Worm (Caenorhabditis elegans): Measurements from ENCODE around the gene fkh-7.

The fkh-7 gene

ce11 chrIV:5584384-5584783 lies at the start of gene fkh-7:
fkh-7 (plus strand) TSS chrIV:5584684.
- TF ChIP-seq med-1 (GFP tag; optimal IDR thresholded peaks at IDR 0.05; ENCODE audit: insufficient read depth) (no peak), cog-1 (tag; optimal IDR thresholded peaks at IDR 0.05) (no peak), flt-1 (GFP tag; IDR thresholded peaks at IDR 0.05) (no peak), ztf-29 (GFP tag; IDR thresholded peaks at IDR 0.05) (no peak), ztf-23 (GFP tag; IDR thresholded peaks at IDR 0.05) (no peak), ref-1 (GFP tag; conservative IDR thresholded peaks at IDR 0.05) (no peak), tab-1 (GFP tag; IDR thresholded peaks at IDR 0.05) (no peak), klf-2 (GFP tag; conservative IDR thresholded peaks at IDR 0.05) (no peak), T22C8.4 (GFP tag; IDR thresholded peaks at IDR 0.05) (no peak)

- no peak for TF ChIP-seq klf-2 (GFP tag; conservative IDR thresholded peaks at IDR 0.05)
These were observed 48.7 kb upstream of the fkh-7 start for ce11 chrIV:5535780-5536179.

ce11 chrIV:5537813-5538538 lies 46.5 kb upstream of the fkh-7 start, which contains the start of the genes fem-1 and drp-1:
fem-1 (minus strand) TSS chrIV:5537962.
drp-1 (plus strand) TSS chrIV:5538488.
- TF ChIP-seq med-1 (GFP tag; optimal IDR thresholded peaks at IDR 0.05; ENCODE audit: insufficient read depth): no peak
- no peak for TF ChIP-seq klf-2 (GFP tag; conservative IDR thresholded peaks at IDR 0.05)
- TF ChIP-seq T22C8.4 (GFP tag; IDR thresholded peaks at IDR 0.05): no peak
- TF ChIP-seq ref-1 (GFP tag; conservative IDR thresholded peaks at IDR 0.05): no peak
- no peak for TF ChIP-seq ztf-23 (GFP tag; IDR thresholded peaks at IDR 0.05)
- TF ChIP-seq tab-1 (GFP tag; IDR thresholded peaks at IDR 0.05): no peak
- TF ChIP-seq ztf-29 (GFP tag; IDR thresholded peaks at IDR 0.05): no peak
- no peak for TF ChIP-seq cog-1 (tag; optimal IDR thresholded peaks at IDR 0.05)
- no peak for TF ChIP-seq flt-1 (GFP tag; IDR thresholded peaks at IDR 0.05)

- no peak for TF ChIP-seq cog-1 (tag; optimal IDR thresholded peaks at IDR 0.05)
- no peak for TF ChIP-seq klf-2 (GFP tag; conservative IDR thresholded peaks at IDR 0.05)
These were observed 43.2 kb upstream of the fkh-7 start, which contains the start of gene tebp-2 for ce11 chrIV:5541285-5541684. tebp-2 (plus strand) TSS chrIV:5541627.

- TF ChIP-seq ref-1 (GFP tag; conservative IDR thresholded peaks at IDR 0.05) (no peak), cog-1 (tag; optimal IDR thresholded peaks at IDR 0.05) (no peak), med-1 (GFP tag; optimal IDR thresholded peaks at IDR 0.05; ENCODE audit: insufficient read depth) (no peak), flt-1 (GFP tag; IDR thresholded peaks at IDR 0.05) (no peak), klf-2 (GFP tag; conservative IDR thresholded peaks at IDR 0.05) (no peak), ztf-23 (GFP tag; IDR thresholded peaks at IDR 0.05) (no peak), ztf-29 (GFP tag; IDR thresholded peaks at IDR 0.05) (no peak), T22C8.4 (GFP tag; IDR thresholded peaks at IDR 0.05) (no peak), tab-1 (GFP tag; IDR thresholded peaks at IDR 0.05) (no peak)
These were observed 39.8 kb upstream of the fkh-7 start, which contains the start of gene cec-6 for ce11 chrIV:5544609-5545214. cec-6 (plus strand) TSS chrIV:5544860.

ce11 chrIV:5548843-5549242 lies 35.6 kb upstream of the fkh-7 start:
- no peak for TF ChIP-seq klf-2 (GFP tag; conservative IDR thresholded peaks at IDR 0.05)
- no peak for TF ChIP-seq flt-1 (GFP tag; IDR thresholded peaks at IDR 0.05)
- no peak for TF ChIP-seq ztf-29 (GFP tag; IDR thresholded peaks at IDR 0.05)
- no peak for TF ChIP-seq med-1 (GFP tag; optimal IDR thresholded peaks at IDR 0.05; ENCODE audit: insufficient read depth)
- no peak for TF ChIP-seq ref-1 (GFP tag; conservative IDR thresholded peaks at IDR 0.05)
- no peak for TF ChIP-seq ztf-23 (GFP tag; IDR thresholded peaks at IDR 0.05)
- TF ChIP-seq tab-1 (GFP tag; IDR thresholded peaks at IDR 0.05): no peak
- TF ChIP-seq cog-1 (tag; optimal IDR thresholded peaks at IDR 0.05): no peak

- no peak for TF ChIP-seq klf-2 (GFP tag; conservative IDR thresholded peaks at IDR 0.05)
- TF ChIP-seq flt-1 (GFP tag; IDR thresholded peaks at IDR 0.05): no peak
- TF ChIP-seq cog-1 (tag; optimal IDR thresholded peaks at IDR 0.05): no peak
- TF ChIP-seq ref-1 (GFP tag; conservative IDR thresholded peaks at IDR 0.05): no peak
- no peak for TF ChIP-seq T22C8.4 (GFP tag; IDR thresholded peaks at IDR 0.05)
- no peak for TF ChIP-seq med-1 (GFP tag; optimal IDR thresholded peaks at IDR 0.05; ENCODE audit: insufficient read depth)
- no peak for TF ChIP-seq tab-1 (GFP tag; IDR thresholded peaks at IDR 0.05)
- TF ChIP-seq ztf-23 (GFP tag; IDR thresholded peaks at IDR 0.05): no peak
- TF ChIP-seq ztf-29 (GFP tag; IDR thresholded peaks at IDR 0.05): no peak
These were observed 33.8 kb upstream of the fkh-7 start, which contains the start of gene ari-2 for ce11 chrIV:5550676-5551184. ari-2 (plus strand) TSS chrIV:5551134.

ce11 chrIV:5554168-5554567 lies 30.3 kb upstream of the fkh-7 start:
- TF ChIP-seq tab-1 (GFP tag; IDR thresholded peaks at IDR 0.05) (no peak), ref-1 (GFP tag; conservative IDR thresholded peaks at IDR 0.05) (no peak), med-1 (GFP tag; optimal IDR thresholded peaks at IDR 0.05; ENCODE audit: insufficient read depth) (no peak), ztf-23 (GFP tag; IDR thresholded peaks at IDR 0.05) (no peak), klf-2 (GFP tag; conservative IDR thresholded peaks at IDR 0.05) (no peak), T22C8.4 (GFP tag; IDR thresholded peaks at IDR 0.05) (no peak), ztf-29 (GFP tag; IDR thresholded peaks at IDR 0.05) (no peak), cog-1 (tag; optimal IDR thresholded peaks at IDR 0.05) (no peak), flt-1 (GFP tag; IDR thresholded peaks at IDR 0.05) (no peak)

- no peak for TF ChIP-seq ztf-29 (GFP tag; IDR thresholded peaks at IDR 0.05)
- TF ChIP-seq tab-1 (GFP tag; IDR thresholded peaks at IDR 0.05): no peak
- no peak for TF ChIP-seq ztf-23 (GFP tag; IDR thresholded peaks at IDR 0.05)
- TF ChIP-seq klf-2 (GFP tag; conservative IDR thresholded peaks at IDR 0.05): no peak
- TF ChIP-seq T22C8.4 (GFP tag; IDR thresholded peaks at IDR 0.05): no peak
- no peak for TF ChIP-seq med-1 (GFP tag; optimal IDR thresholded peaks at IDR 0.05; ENCODE audit: insufficient read depth)
- no peak for TF ChIP-seq flt-1 (GFP tag; IDR thresholded peaks at IDR 0.05)
- no peak for TF ChIP-seq cog-1 (tag; optimal IDR thresholded peaks at IDR 0.05)
- TF ChIP-seq ref-1 (GFP tag; conservative IDR thresholded peaks at IDR 0.05): no peak
These were observed 23.4 kb upstream of the fkh-7 start for ce11 chrIV:5561059-5561458.
